Worm (Caenorhabditis elegans): Measurements from ENCODE around the gene pqn-70.

pqn-70 gene

ce11 chrV:11190983-11191382 lies 37.5 kb downstream of the pqn-70 start, which contains the start of gene lgc-49:
TSS of gene lgc-49 (plus strand) at chrV:11191283.
- TF ChIP-seq flt-1 (GFP tag; IDR thresholded peaks at IDR 0.05) (no peak), ztf-29 (GFP tag; IDR thresholded peaks at IDR 0.05) (no peak), cog-1 (tag; optimal IDR thresholded peaks at IDR 0.05) (no peak), ref-1 (GFP tag; conservative IDR thresholded peaks at IDR 0.05) (no peak), klf-2 (GFP tag; conservative IDR thresholded peaks at IDR 0.05) (no peak), tab-1 (GFP tag; IDR thresholded peaks at IDR 0.05) (no peak), med-1 (GFP tag; optimal IDR thresholded peaks at IDR 0.05; ENCODE audit: insufficient read depth) (no peak), ztf-23 (GFP tag; IDR thresholded peaks at IDR 0.05) (no peak), T22C8.4 (GFP tag; IDR thresholded peaks at IDR 0.05) (no peak)

- TF ChIP-seq ztf-29 (GFP tag; IDR thresholded peaks at IDR 0.05) (no peak), flt-1 (GFP tag; IDR thresholded peaks at IDR 0.05) (no peak), tab-1 (GFP tag; IDR thresholded peaks at IDR 0.05) (no peak), ztf-23 (GFP tag; IDR thresholded peaks at IDR 0.05) (no peak), T22C8.4 (GFP tag; IDR thresholded peaks at IDR 0.05) (no peak), med-1 (GFP tag; optimal IDR thresholded peaks at IDR 0.05; ENCODE audit: insufficient read depth) (no peak), klf-2 (GFP tag; conservative IDR thresholded peaks at IDR 0.05) (no peak), cog-1 (tag; optimal IDR thresholded peaks at IDR 0.05) (no peak), ref-1 (GFP tag; conservative IDR thresholded peaks at IDR 0.05) (no peak)
These were observed 45.6 kb downstream of the pqn-70 start, which contains the start of gene cnc-10 for ce11 chrV:11182925-11183324. TSS of gene cnc-10 (plus strand) at chrV:11183225.

ce11 chrV:11180951-11181350 lies 47.6 kb downstream of the pqn-70 start:
- TF ChIP-seq cog-1 (tag; optimal IDR thresholded peaks at IDR 0.05) (no peak), flt-1 (GFP tag; IDR thresholded peaks at IDR 0.05) (no peak), ref-1 (GFP tag; conservative IDR thresholded peaks at IDR 0.05) (no peak), klf-2 (GFP tag; conservative IDR thresholded peaks at IDR 0.05) (no peak), med-1 (GFP tag; optimal IDR thresholded peaks at IDR 0.05; ENCODE audit: insufficient read depth) (no peak), tab-1 (GFP tag; IDR thresholded peaks at IDR 0.05) (no peak), ztf-29 (GFP tag; IDR thresholded peaks at IDR 0.05) (no peak), T22C8.4 (GFP tag; IDR thresholded peaks at IDR 0.05) (no peak)

ce11 chrV:11177577-11177976 lies 50.9 kb downstream of the pqn-70 start, which contains the start of gene gpa-1:
TSS of gene gpa-1 (minus strand) at chrV:11177677.
- TF ChIP-seq med-1 (GFP tag; optimal IDR thresholded peaks at IDR 0.05; ENCODE audit: insufficient read depth) (no peak), cog-1 (tag; optimal IDR thresholded peaks at IDR 0.05) (no peak), flt-1 (GFP tag; IDR thresholded peaks at IDR 0.05) (no peak), T22C8.4 (GFP tag; IDR thresholded peaks at IDR 0.05) (no peak), tab-1 (GFP tag; IDR thresholded peaks at IDR 0.05) (no peak), klf-2 (GFP tag; conservative IDR thresholded peaks at IDR 0.05) (no peak), ztf-23 (GFP tag; IDR thresholded peaks at IDR 0.05) (no peak), ztf-29 (GFP tag; IDR thresholded peaks at IDR 0.05) (no peak), ref-1 (GFP tag; conservative IDR thresholded peaks at IDR 0.05) (no peak)

Measured in whole organism, midembryonic.